Fruit fly (Drosophila melanogaster) whole organism, embryonic: ENCODE measurements around the gene CG43630.

Experiments used
- Asciz ChIP-seq: fragments of 200-800 bp; sonication (Bioruptor generic); optimal IDR thresholded peaks from 2 replicates; lab custom pipeline; 2017; ENCODE audit warnings: missing biosample characterization, mild to moderate bottlenecking, missing genetic modification characterization, missing genetic modification reagents
- CG10267 ChIP-seq: fragments of 200-800 bp; sonication (Bioruptor generic); optimal IDR thresholded peaks from 2 replicates; lab custom pipeline; 2018; ENCODE audit warnings: missing biosample characterization, mild to moderate bottlenecking, missing genetic modification characterization, moderate library complexity
- CG12942 ChIP-seq: fragments of 200-800 bp; sonication (Bioruptor generic); optimal IDR thresholded peaks from 3 replicates; lab custom pipeline; 2016; ENCODE audit warnings: missing biosample characterization, missing genetic modification characterization
- CG17186 ChIP-seq: fragments of 200-800 bp; sonication (Bioruptor generic); optimal IDR thresholded peaks from 3 replicates; lab custom pipeline; 2017; ENCODE audit warnings: missing biosample characterization, missing genetic modification reagents, missing genetic modification characterization
- CG18764 ChIP-seq: fragments of 200-800 bp; sonication (Bioruptor generic); optimal IDR thresholded peaks from 3 replicates; lab custom pipeline; 2016; ENCODE audit warnings: missing biosample characterization, missing genetic modification characterization
- CG3281 ChIP-seq: fragments of 200-800 bp; sonication (Bioruptor generic); optimal IDR thresholded peaks from 3 replicates; lab custom pipeline; 2017; ENCODE audit warnings: missing biosample characterization, mild to moderate bottlenecking, missing genetic modification characterization
- CG9609 ChIP-seq: fragments of 200-800 bp; sonication (Bioruptor generic); optimal IDR thresholded peaks from 3 replicates; lab custom pipeline; 2016; ENCODE audit warnings: missing biosample characterization, missing genetic modification characterization
- CoRest ChIP-seq: fragments of 200-800 bp; sonication (Bioruptor generic); optimal IDR thresholded peaks from 3 replicates; lab custom pipeline; 2018; ENCODE audit warnings: missing biosample characterization, mild to moderate bottlenecking, missing genetic modification characterization, moderate library complexity
- Ssrp ChIP-seq: fragments of 200-800 bp; sonication (Bioruptor generic); optimal IDR thresholded peaks from 2 replicates; lab custom pipeline; 2018; ENCODE audit warnings: missing biosample characterization, mild to moderate bottlenecking, missing genetic modification characterization, moderate library complexity
- Tbp ChIP-seq: fragments of >200 bp; optimal IDR thresholded peaks from 2 replicates; lab custom pipeline; 2018; ENCODE audit warnings: missing biosample characterization, missing genetic modification characterization
- bbx ChIP-seq: fragments of 200-800 bp; sonication (Bioruptor generic); IDR thresholded peaks from 2 replicates; pipeline ENCODE4 v1.3.6; 2022; ENCODE audit warnings: missing biosample characterization, missing genetic modification characterization; ENCODE audit not compliant: partially characterized antibody
- gcm ChIP-seq: fragments of 200-800 bp; sonication (Bioruptor generic); optimal IDR thresholded peaks from 2 replicates; lab custom pipeline; 2019; ENCODE audit warnings: missing biosample characterization, mild to moderate bottlenecking, missing genetic modification characterization, moderate library complexity
- so ChIP-seq: fragments of 200-800 bp; sonication (Bioruptor generic); IDR thresholded peaks from 3 replicates; pipeline ENCODE4 v1.3.6; 2022; ENCODE audit warnings: missing biosample characterization, missing genetic modification characterization

- no peak for TF ChIP-seq CG9609
- no peak for TF ChIP-seq bbx (GFP tag; lab: Robert Waterston, UW)
- TF ChIP-seq Asciz: no peak
- no peak for TF ChIP-seq so (GFP tag; lab: Robert Waterston, UW)
- no peak for TF ChIP-seq CG10267
- TF ChIP-seq gcm (GFP tag; lab: Kevin White, UChicago): no peak
- TF ChIP-seq CG3281 (GFP tag; lab: Kevin White, UChicago): no peak
- TF ChIP-seq CG18764 (GFP tag; lab: Kevin White, UChicago): no peak
- TF ChIP-seq Tbp (GFP tag; lab: Kevin White, UChicago): no peak
- no peak for TF ChIP-seq CG12942 (GFP tag; lab: Kevin White, UChicago)
- no peak for TF ChIP-seq Ssrp (tag; lab: Kevin White, UChicago)
- no peak for TF ChIP-seq CG17186 (GFP tag; lab: Kevin White, UChicago)
- no peak for TF ChIP-seq CoRest (tag; lab: Kevin White, UChicago)
Measured at dm6 chr3R:12718536-12719033, 42.5 kb upstream of the CG43630 start.
